Fruit fly (Drosophila melanogaster) whole organism, embryonic: Measurements from ENCODE around the gene CG17752.

ENCODE experiments used
- Antp ChIP-seq: fragments of 200-800 bp; sonication (Bioruptor generic); optimal IDR thresholded peaks from 3 replicates; lab custom pipeline; 2016; ENCODE audit warnings: missing biosample characterization, missing genetic modification characterization
- Bdp1 ChIP-seq: fragments of 200-800 bp; sonication (Bioruptor generic); optimal IDR thresholded peaks from 3 replicates; lab custom pipeline; 2016; ENCODE audit warnings: missing biosample characterization, missing genetic modification characterization
- CG11560 ChIP-seq: fragments of 200-800 bp; sonication (Bioruptor generic); IDR thresholded peaks from 3 replicates; pipeline ENCODE4 v1.3.6; 2022; ENCODE audit warnings: missing biosample characterization, missing genetic modification characterization
- CG12391 ChIP-seq: fragments of 200-800 bp; sonication (Bioruptor generic); optimal IDR thresholded peaks from 3 replicates; lab custom pipeline; 2018; ENCODE audit warnings: missing biosample characterization, mild to moderate bottlenecking, missing genetic modification characterization, moderate library complexity
- CG12942 ChIP-seq: fragments of 200-800 bp; sonication (Bioruptor generic); optimal IDR thresholded peaks from 3 replicates; lab custom pipeline; 2016; ENCODE audit warnings: missing biosample characterization, missing genetic modification characterization
- CG13123 ChIP-seq: fragments of 200-800 bp; sonication (Bioruptor generic); optimal IDR thresholded peaks from 2 replicates; lab custom pipeline; 2016; ENCODE audit warnings: missing biosample characterization, missing genetic modification characterization
- CG13424 ChIP-seq: fragments of 200-800 bp; sonication (Bioruptor generic); optimal IDR thresholded peaks from 2 replicates; lab custom pipeline; 2019; ENCODE audit warnings: missing biosample characterization, mild to moderate bottlenecking, missing genetic modification characterization, moderate library complexity
- CG14710 ChIP-seq: fragments of 200-800 bp; sonication (Bioruptor generic); optimal IDR thresholded peaks from 3 replicates; lab custom pipeline; 2019; ENCODE audit warnings: missing biosample characterization, mild to moderate bottlenecking, missing genetic modification characterization, moderate library complexity
- CG15696 ChIP-seq: fragments of 200-800 bp; sonication (Bioruptor generic); optimal IDR thresholded peaks from 2 replicates; lab custom pipeline; 2019; ENCODE audit warnings: missing biosample characterization, mild to moderate bottlenecking, missing genetic modification characterization, moderate library complexity
- CG16779 ChIP-seq: fragments of 200-800 bp; sonication (Bioruptor generic); IDR thresholded peaks from 2 replicates; pipeline ENCODE4 v1.3.6; 2022; ENCODE audit warnings: missing biosample characterization, missing genetic modification characterization
- CG17361 ChIP-seq: fragments of 200-800 bp; sonication (Bioruptor generic); IDR thresholded peaks from 3 replicates; pipeline ENCODE4 v1.3.6; 2022; ENCODE audit warnings: missing biosample characterization, missing genetic modification characterization
- CG2116 ChIP-seq: fragments of 200-800 bp; sonication (Bioruptor generic); optimal IDR thresholded peaks from 3 replicates; lab custom pipeline; 2018; ENCODE audit warnings: missing biosample characterization, mild to moderate bottlenecking, missing genetic modification characterization
- CG2875 ChIP-seq: fragments of 200-800 bp; sonication (Bioruptor generic); optimal IDR thresholded peaks from 2 replicates; lab custom pipeline; 2017; ENCODE audit warnings: missing biosample characterization, mild to moderate bottlenecking, missing genetic modification characterization, missing genetic modification reagents
- CG31224 ChIP-seq: fragments of 200-800 bp; sonication (Bioruptor generic); IDR thresholded peaks from 2 replicates; pipeline ENCODE4 v1.3.6; 2022; ENCODE audit warnings: missing biosample characterization, missing genetic modification characterization
- CG43689 ChIP-seq: fragments of 200-800 bp; sonication (Bioruptor generic); IDR thresholded peaks from 2 replicates; pipeline ENCODE4 v1.3.6; 2022; ENCODE audit warnings: missing biosample characterization, missing genetic modification characterization
- CG6689 ChIP-seq: fragments of 200-800 bp; sonication (Bioruptor generic); IDR thresholded peaks from 2 replicates; pipeline ENCODE4 v1.3.6; 2022; ENCODE audit warnings: missing biosample characterization, missing genetic modification characterization
- CG8359 ChIP-seq: fragments of 200-800 bp; sonication (Bioruptor generic); optimal IDR thresholded peaks from 2 replicates; lab custom pipeline; 2017; ENCODE audit warnings: missing biosample characterization, mild to moderate bottlenecking, missing genetic modification characterization, borderline replicate concordance
- CG8765 ChIP-seq: fragments of 200-800 bp; sonication (Bioruptor generic); IDR thresholded peaks from 2 replicates; pipeline ENCODE4 v1.3.6; 2022; ENCODE audit warnings: missing biosample characterization, missing genetic modification characterization
- CG9437 ChIP-seq: fragments of 200-800 bp; sonication (Bioruptor generic); optimal IDR thresholded peaks from 2 replicates; lab custom pipeline; 2018; ENCODE audit warnings: missing biosample characterization, mild to moderate bottlenecking, missing genetic modification characterization
- CG9609 ChIP-seq: fragments of 200-800 bp; sonication (Bioruptor generic); optimal IDR thresholded peaks from 3 replicates; lab custom pipeline; 2016; ENCODE audit warnings: missing biosample characterization, missing genetic modification characterization
- CG9727 ChIP-seq: fragments of 200-800 bp; sonication (Bioruptor generic); optimal IDR thresholded peaks from 3 replicates; lab custom pipeline; 2017; ENCODE audit warnings: missing biosample characterization, mild to moderate bottlenecking, missing genetic modification characterization
- CTCF ChIP-seq: fragments of 200-800 bp; sonication (Bioruptor generic); optimal IDR thresholded peaks from 2 replicates; lab custom pipeline; 2017; ENCODE audit warnings: missing biosample characterization, mild to moderate bottlenecking, missing genetic modification characterization, moderate library complexity
- Dip3 ChIP-seq: fragments of 200-800 bp; sonication (Bioruptor generic); optimal IDR thresholded peaks from 3 replicates; lab custom pipeline; 2016; ENCODE audit warnings: missing biosample characterization, missing genetic modification characterization
- Doc2 ChIP-seq: fragments of 200-800 bp; sonication (Bioruptor generic); IDR thresholded peaks from 2 replicates; pipeline ENCODE4 v1.3.6; 2022; ENCODE audit warnings: missing biosample characterization, missing genetic modification characterization
- E2f1 ChIP-seq: fragments of 200-800 bp; sonication (Bioruptor generic); IDR thresholded peaks from 2 replicates; pipeline ENCODE4 v1.3.6; 2022; ENCODE audit warnings: missing biosample characterization, missing genetic modification characterization
- Fer3 ChIP-seq: fragments of 200-800 bp; sonication (Bioruptor generic); optimal IDR thresholded peaks from 2 replicates; lab custom pipeline; 2018; ENCODE audit warnings: missing biosample characterization, mild to moderate bottlenecking, missing genetic modification characterization, moderate library complexity
- Hsf ChIP-seq: fragments of 200-800 bp; sonication (Bioruptor generic); optimal IDR thresholded peaks from 3 replicates; lab custom pipeline; 2016; ENCODE audit warnings: missing biosample characterization, missing genetic modification characterization
- Kr ChIP-seq: fragments of 200-800 bp; sonication (Bioruptor generic); optimal IDR thresholded peaks from 2 replicates; lab custom pipeline; 2017; ENCODE audit warnings: missing biosample characterization, mild to moderate bottlenecking, missing genetic modification characterization
- Nf-YC ChIP-seq: fragments of 200-800 bp; optimal IDR thresholded peaks from 3 replicates; lab custom pipeline; 2019; ENCODE audit warnings: missing biosample characterization, mild to moderate bottlenecking, missing genetic modification characterization, moderate library complexity
- Ptx1 ChIP-seq: fragments of 200-800 bp; sonication (Bioruptor generic); IDR thresholded peaks from 2 replicates; pipeline ENCODE4 v1.3.6; 2022; ENCODE audit warnings: missing biosample characterization, missing genetic modification characterization
- Taf1 ChIP-seq: fragments of 200-800 bp; sonication (Bioruptor generic); IDR thresholded peaks from 2 replicates; pipeline ENCODE4 v1.3.6; 2022; ENCODE audit warnings: missing biosample characterization, missing genetic modification characterization
- ash1 ChIP-seq: fragments of 200-800 bp; sonication (Bioruptor generic); optimal IDR thresholded peaks from 2 replicates; lab custom pipeline; 2018; ENCODE audit warnings: missing biosample characterization, mild to moderate bottlenecking, missing genetic modification characterization
- caup ChIP-seq: fragments of 200-800 bp; sonication (Bioruptor generic); optimal IDR thresholded peaks from 3 replicates; lab custom pipeline; 2017; ENCODE audit warnings: missing biosample characterization, mild to moderate bottlenecking, missing genetic modification characterization, moderate library complexity; ENCODE audit not compliant: severe bottlenecking
- chm ChIP-seq: fragments of 200-800 bp; sonication (Bioruptor generic); IDR thresholded peaks from 2 replicates; pipeline ENCODE4 v1.3.6; 2022; ENCODE audit warnings: missing biosample characterization, missing genetic modification characterization
- da ChIP-seq: fragments of 200-800 bp; sonication (Bioruptor generic); optimal IDR thresholded peaks from 2 replicates; lab custom pipeline; 2016; ENCODE audit warnings: missing biosample characterization, missing genetic modification characterization
- danr ChIP-seq: fragments of 200-800 bp; sonication (Bioruptor generic); IDR thresholded peaks from 2 replicates; pipeline ENCODE4 v1.3.6; 2022; ENCODE audit warnings: missing biosample characterization, missing genetic modification characterization
- dmrt99B ChIP-seq: fragments of 200-800 bp; sonication (Bioruptor generic); optimal IDR thresholded peaks from 2 replicates; lab custom pipeline; 2018; ENCODE audit warnings: missing biosample characterization, mild to moderate bottlenecking, missing genetic modification characterization, moderate library complexity
- gem ChIP-seq: fragments of 200-800 bp; sonication (Bioruptor generic); optimal IDR thresholded peaks from 2 replicates; lab custom pipeline; 2019; ENCODE audit warnings: missing biosample characterization, mild to moderate bottlenecking, missing genetic modification characterization, moderate library complexity
- kni ChIP-seq: fragments of 200-800 bp; sonication (Bioruptor generic); optimal IDR thresholded peaks from 3 replicates; lab custom pipeline; 2017; ENCODE audit warnings: mild to moderate bottlenecking, missing biosample characterization, missing genetic modification reagents, missing genetic modification characterization
- odd ChIP-seq: fragments of 200-800 bp; sonication (Bioruptor generic); optimal IDR thresholded peaks from 2 replicates; lab custom pipeline; 2017; ENCODE audit warnings: missing biosample characterization, mild to moderate bottlenecking, missing genetic modification characterization
- pho ChIP-seq: fragments of 200-800 bp; sonication (Bioruptor generic); optimal IDR thresholded peaks from 2 replicates; lab custom pipeline; 2016; ENCODE audit warnings: missing biosample characterization, missing genetic modification characterization
- prd ChIP-seq, 3 experiments: fragments of >200 bp in 2 of 3; fragments of 200-800 bp in 1 of 3; sonication (Bioruptor generic) in 1 of 3; optimal IDR thresholded peaks in 2 of 3; IDR thresholded peaks in 1 of 3; 2 replicates in 2 of 3; 3 replicates in 1 of 3; pipeline versions ENCODE4 v1.3.6 to Lab custom; 2017 to 2022; ENCODE audit warnings: missing biosample characterization in 1 of 3, missing genetic modification characterization in 1 of 3
- pum ChIP-seq: fragments of 200-800 bp; sonication (Bioruptor generic); optimal IDR thresholded peaks from 2 replicates; lab custom pipeline; 2016; ENCODE audit warnings: missing biosample characterization, missing genetic modification characterization
- shn ChIP-seq: fragments of 200-800 bp; sonication (Bioruptor generic); optimal IDR thresholded peaks from 3 replicates; lab custom pipeline; 2016; ENCODE audit warnings: missing biosample characterization, missing genetic modification characterization
- slou ChIP-seq: fragments of 200-800 bp; sonication (Bioruptor generic); optimal IDR thresholded peaks from 3 replicates; lab custom pipeline; 2016; ENCODE audit warnings: missing biosample characterization, missing genetic modification characterization
- so ChIP-seq: fragments of 200-800 bp; sonication (Bioruptor generic); IDR thresholded peaks from 3 replicates; pipeline ENCODE4 v1.3.6; 2022; ENCODE audit warnings: missing biosample characterization, missing genetic modification characterization
- tin ChIP-seq: fragments of 200-800 bp; sonication (Bioruptor generic); optimal IDR thresholded peaks from 3 replicates; lab custom pipeline; 2016; ENCODE audit warnings: missing biosample characterization, missing genetic modification characterization
- tll ChIP-seq, 2 experiments: fragments of 200-800 bp in 1 of 2; fragments of >200 bp in 1 of 2; sonication (Bioruptor generic) in 1 of 2; optimal IDR thresholded peaks; 2 replicates each; lab custom pipeline; 2017 to 2019; ENCODE audit warnings: missing biosample characterization in 2 of 2, missing genetic modification characterization in 2 of 2, mild to moderate bottlenecking in 1 of 2, moderate library complexity in 1 of 2
- tna ChIP-seq: fragments of 200-800 bp; sonication (Bioruptor generic); IDR thresholded peaks from 2 replicates; pipeline ENCODE4 v1.3.6; 2022; ENCODE audit warnings: missing biosample characterization, missing genetic modification characterization; ENCODE audit not compliant: partially characterized antibody
- toy ChIP-seq: fragments of 200-800 bp; sonication (Bioruptor generic); IDR thresholded peaks from 2 replicates; pipeline ENCODE4 v1.3.6; 2022; ENCODE audit warnings: missing biosample characterization, missing genetic modification characterization
- vvl ChIP-seq: fragments of 200-800 bp; sonication (Bioruptor generic); IDR thresholded peaks from 2 replicates; pipeline ENCODE4 v1.3.6; 2022; ENCODE audit warnings: missing biosample characterization, missing genetic modification characterization

Gene CG17752

dm6 chr3R:19584818-19585217 is 25.2 kb upstream of the CG17752 start (continued):
- TF ChIP-seq kni (GFP tag; lab: Kevin White, UChicago) (peak; percentile 99), Doc2 (GFP tag; lab: Robert Waterston, UW) (0 out of 2 replicates have a peak, but pooled peaks have one; percentile 42), Fer3 (tag; lab: Kevin White, UChicago) (peak; percentile 73), dmrt99B (tag; lab: Kevin White, UChicago) (peak; percentile 77), CG12391 (tag; lab: Kevin White, UChicago) (peak; percentile 75), CG11560 (tag; lab: Robert Waterston, UW) (no peak), E2f1 (GFP tag; lab: Robert Waterston, UW) (peak; percentile 52; the same call in 1 of the 2 replicates), Bdp1 (GFP tag; lab: Kevin White, UChicago) (peak; percentile 71), CG13123 (GFP tag; lab: Kevin White, UChicago) (peak; percentile 79), CG9609 (GFP tag; lab: Kevin White, UChicago) (peak; percentile 52), Nf-YC (tag; lab: Kevin White, UChicago) (no peak), Taf1 (no peak), gem (tag; lab: Kevin White, UChicago) (peak; percentile 82), toy (no peak), shn (peak; percentile 80), slou (GFP tag; lab: Kevin White, UChicago) (peak; percentile 24), Ptx1 (no peak; the same call in 1 of the 2 replicates), CG8359 (GFP tag; lab: Kevin White, UChicago) (peak; percentile 91), odd (GFP tag; lab: Kevin White, UChicago) (peak; percentile 94), ash1 (GFP tag; lab: Kevin White, UChicago) (peak; percentile 29), danr (peak; percentile 33; the same call in 1 of the 2 replicates), chm (GFP tag; lab: Robert Waterston, UW) (peak; percentile 84), pho (GFP tag; lab: Kevin White, UChicago) (peak; percentile 47), CG2116 (GFP tag; lab: Kevin White, UChicago) (peak; percentile 80), CG2875 (peak; percentile 95), pum (GFP tag; lab: Kevin White, UChicago) (peak; percentile 51), tna (GFP tag; lab: Robert Waterston, UW) (no peak), CG9437 (GFP tag; lab: Kevin White, UChicago) (peak; percentile 45), CG43689 (GFP tag; lab: Robert Waterston, UW) (peak; percentile 51), CTCF (peak; percentile 50), Dip3 (GFP tag; lab: Kevin White, UChicago) (no peak), CG8765 (no peak), CG6689 (peak; percentile 59), vvl (peak; percentile 66), da (GFP tag; lab: Kevin White, UChicago) (peak; percentile 74), CG9727 (GFP tag; lab: Kevin White, UChicago) (peak; percentile 94), CG14710 (tag; lab: Kevin White, UChicago) (peak; percentile 94), CG15696 (tag; lab: Kevin White, UChicago) (peak; percentile 96), CG17361 (GFP tag; lab: Robert Waterston, UW) (no peak; the same call in 2 of the 3 replicates), CG13424 (tag; lab: Kevin White, UChicago) (peak; percentile 83), CG31224 (GFP tag; lab: Robert Waterston, UW) (no peak), caup (GFP tag; lab: Kevin White, UChicago) (peak; percentile 81), CG16779 (GFP tag; lab: Robert Waterston, UW) (no peak), so (GFP tag; lab: Robert Waterston, UW) (peak; percentile 80; the same call in 1 of the 3 replicates), Antp (GFP tag; lab: Kevin White, UChicago) (peak; percentile 67), tin (peak; percentile 43), Kr (peak; percentile 99), prd (optimal IDR thresholded peaks at IDR 0.05; lab: Kevin White, UChicago) (no peak), prd (GFP tag; IDR thresholded peaks at IDR 0.05; lab: Robert Waterston, UW) (peak; percentile 27; the same call in 1 of the 3 replicates), Hsf (GFP tag; lab: Kevin White, UChicago) (peak; percentile 47), tll (GFP tag; optimal IDR thresholded peaks at IDR 0.05; lab: Kevin White, UChicago) (peak in 1 of 2 experiments; percentile 87), CG12942 (peak; percentile 70)
